Worm (Caenorhabditis elegans): Measurements from ENCODE around the gene daf-37.

The daf-37 gene

DNA sequence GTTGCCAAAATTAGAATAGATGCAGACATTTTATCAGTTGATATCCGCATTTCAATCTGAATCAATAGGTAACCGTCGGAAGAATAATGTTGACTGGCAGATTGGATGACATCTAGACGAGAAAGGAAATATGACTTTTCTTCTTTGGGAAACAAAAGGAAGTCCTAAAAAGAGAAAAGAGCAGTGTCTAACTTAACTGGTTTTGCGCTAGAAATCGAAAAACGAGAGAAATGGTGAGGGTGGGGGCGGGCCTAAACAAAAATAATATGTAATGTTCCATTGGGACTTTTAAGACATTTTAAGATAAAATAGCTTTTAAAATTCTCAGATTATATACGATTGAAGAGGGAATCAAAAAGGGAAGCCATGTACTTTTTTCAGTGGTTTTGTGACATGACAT lies 47.0 kb downstream of the daf-37 start, which contains the start of gene exp-1:
Gene exp-1 (minus strand): TSS at position 101 of the 400 bp plus-strand sequence.
- no peak for TF ChIP-seq nhr-77 (tag; optimal IDR thresholded peaks at IDR 0.05)
- TF ChIP-seq lin-39 (tag; optimal IDR thresholded peaks at IDR 0.05), result no peak
- no peak for TF ChIP-seq dmd-6 (GFP tag; IDR thresholded peaks at IDR 0.05)
- no peak for TF ChIP-seq unc-39 (tag; optimal IDR thresholded peaks at IDR 0.05)
- no peak for TF ChIP-seq egl-27 (tag; optimal IDR thresholded peaks at IDR 0.05)
- no peak for TF ChIP-seq mdt-29 (GFP tag; IDR thresholded peaks at IDR 0.05)
- no peak for TF ChIP-seq lin-29 (GFP tag; IDR thresholded peaks at IDR 0.05)
- no peak for TF ChIP-seq snpc-4 (tag; optimal IDR thresholded peaks at IDR 0.05)
- TF ChIP-seq zfp-3 (GFP tag; conservative IDR thresholded peaks at IDR 0.05), result no peak
- no peak for TF ChIP-seq pqm-1 (tag; optimal IDR thresholded peaks at IDR 0.05)
- TF ChIP-seq nhr-76 (tag; optimal IDR thresholded peaks at IDR 0.05), result no peak
- TF ChIP-seq Y5F2A.4 (GFP tag; optimal IDR thresholded peaks at IDR 0.05), result no peak
- no peak for TF ChIP-seq mxl-2 (GFP tag; conservative IDR thresholded peaks at IDR 0.05)
- no peak for TF ChIP-seq gei-8 (GFP tag; optimal IDR thresholded peaks at IDR 0.05)
- no peak for TF ChIP-seq T20F7.1 (GFP tag; optimal IDR thresholded peaks at IDR 0.05)
- no peak for TF ChIP-seq cey-2 (tag; optimal IDR thresholded peaks at IDR 0.05; ENCODE audit: borderline replicate concordance, insufficient read depth)
- TF ChIP-seq nhr-111 (GFP tag; optimal IDR thresholded peaks at IDR 0.05), result no peak
- no peak for TF ChIP-seq ceh-20 (GFP tag; IDR thresholded peaks at IDR 0.05)

DNA sequence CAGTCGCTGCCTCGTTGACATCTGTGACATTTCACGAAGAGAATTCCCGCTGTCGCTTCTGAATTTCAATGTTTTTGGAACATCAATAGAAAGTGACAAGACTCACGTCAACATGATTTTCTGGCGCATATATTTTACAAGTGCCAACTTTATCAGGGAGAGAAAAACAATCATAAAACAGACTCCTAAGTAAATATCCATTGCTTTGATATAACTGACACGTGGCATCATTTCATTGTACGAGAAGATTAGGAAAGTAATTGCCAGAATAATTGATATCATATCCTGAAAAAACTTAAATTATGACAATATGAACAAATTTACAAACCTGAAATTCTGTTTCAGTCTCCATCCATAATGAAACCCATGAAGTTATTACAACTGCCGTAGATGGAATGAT lies 49.9 kb downstream of the daf-37 start:
- TF ChIP-seq unc-62 (GFP tag; optimal IDR thresholded peaks at IDR 0.05 in 1 of 2) (peak in 1 of 2 experiments; percentile 95), unc-62 (tag; optimal IDR thresholded peaks at IDR 0.05) (no peak), zip-2 (tag; optimal IDR thresholded peaks at IDR 0.05) (no peak)
